Worm (Caenorhabditis elegans): Measurements from ENCODE around the gene ser-1.
A peak's percentile ranks its signal among the peaks of the same experiment; 100 is the strongest.

The ser-1 gene

ce11 chrX:16558776-16559175 is 20.8 kb upstream of the ser-1 start (continued):
- no peak for TF ChIP-seq akir-1 (GFP tag; optimal IDR thresholded peaks at IDR 0.05)
- TF ChIP-seq bed-2 (GFP tag; IDR thresholded peaks at IDR 0.05), result no peak
- no peak for TF ChIP-seq F57C9.4 (tag; optimal IDR thresholded peaks at IDR 0.05)
- TF ChIP-seq zfh-2 (GFP tag; conservative IDR thresholded peaks at IDR 0.05), result no peak
- TF ChIP-seq hrde-1 (tag; optimal IDR thresholded peaks at IDR 0.05; ENCODE audit: borderline replicate concordance), result no peak
- TF ChIP-seq bed-1 (GFP tag; IDR thresholded peaks at IDR 0.05), result no peak
- TF ChIP-seq xnd-1 (tag; optimal IDR thresholded peaks at IDR 0.05), result no peak
- peak; percentile 36 for TF ChIP-seq hlh-12 (tag; optimal IDR thresholded peaks at IDR 0.05)
- TF ChIP-seq lin-54 (GFP tag; optimal IDR thresholded peaks at IDR 0.05), result no peak
- peak; percentile 11 for TF ChIP-seq ztf-26 (tag; optimal IDR thresholded peaks at IDR 0.05)
- no peak for TF ChIP-seq attf-5 (GFP tag; optimal IDR thresholded peaks at IDR 0.05)
- 0 out of 2 replicates have a peak, but pooled peaks have one; percentile 26 for TF ChIP-seq hsf-1 (GFP tag; IDR thresholded peaks at IDR 0.05)
- peak; percentile 38 for TF ChIP-seq lin-40 (tag; optimal IDR thresholded peaks at IDR 0.05)
- peak; percentile 95 for TF ChIP-seq tbp1 (GFP tag; optimal IDR thresholded peaks at IDR 0.05)
- TF ChIP-seq nhr-120 (GFP tag; IDR thresholded peaks at IDR 0.05), result no peak
- no peak for TF ChIP-seq egl-44 (GFP tag; IDR thresholded peaks at IDR 0.05)
- no peak for TF ChIP-seq ekl-4 (GFP tag; IDR thresholded peaks at IDR 0.05)
- no peak for TF ChIP-seq ztf-22 (GFP tag; optimal IDR thresholded peaks at IDR 0.05)
- peak in 1 of 2 experiments; percentile 43 for TF ChIP-seq let-607 (tag; optimal IDR thresholded peaks at IDR 0.05)
- TF ChIP-seq nfya-2 (GFP tag; IDR thresholded peaks at IDR 0.05), result no peak
- TF ChIP-seq ceh-79 (tag; optimal IDR thresholded peaks at IDR 0.05), result no peak
- no peak for TF ChIP-seq nfya-1 (tag; optimal IDR thresholded peaks at IDR 0.05; ENCODE audit: borderline replicate concordance, insufficient read depth)
- TF ChIP-seq ztf-18 (tag; optimal IDR thresholded peaks at IDR 0.05), result peak; percentile 41
- peak; percentile 75 for TF ChIP-seq snpc-1.1 (tag; optimal IDR thresholded peaks at IDR 0.05; ENCODE audit: insufficient read depth)
- TF ChIP-seq F22D6.2 (tag; optimal IDR thresholded peaks at IDR 0.05), result no peak
- TF ChIP-seq K11D2.4 (GFP tag; IDR thresholded peaks at IDR 0.05), result no peak
- peak; percentile 66 for TF ChIP-seq nfyb-1 (GFP tag; IDR thresholded peaks at IDR 0.05)
- TF ChIP-seq snpc-4 (GFP tag; optimal IDR thresholded peaks at IDR 0.05), result peak; percentile 60
- TF ChIP-seq snpc-4 (tag; optimal IDR thresholded peaks at IDR 0.05), result peak in 3 of 4 experiments; percentile 68 to 87 (median 74)
- TF ChIP-seq tlf-1 (GFP tag; optimal IDR thresholded peaks at IDR 0.05), result no peak
- TF ChIP-seq sptf-2 (GFP tag; optimal IDR thresholded peaks at IDR 0.05), result no peak
- no peak for TF ChIP-seq nhr-179 (tag; optimal IDR thresholded peaks at IDR 0.05)
- TF ChIP-seq F39B2.1 (GFP tag; IDR thresholded peaks at IDR 0.05), result no peak
- TF ChIP-seq T26A5.8 (tag; optimal IDR thresholded peaks at IDR 0.05), result no peak
- TF ChIP-seq madf-3 (GFP tag; IDR thresholded peaks at IDR 0.05), result no peak
- TF ChIP-seq rcor-1 (GFP tag; IDR thresholded peaks at IDR 0.05), result peak; percentile 28; the same call in 1 of the 2 replicates
- no peak for TF ChIP-seq Y53G8AR.9 (GFP tag; conservative IDR thresholded peaks at IDR 0.05)
- TF ChIP-seq cebp-2 (GFP tag; IDR thresholded peaks at IDR 0.05), result no peak
- no peak for TF ChIP-seq hlh-26 (GFP tag; conservative IDR thresholded peaks at IDR 0.05)
- TF ChIP-seq B0019.2 (GFP tag; conservative IDR thresholded peaks at IDR 0.05), result no peak
- peak in 1 of 3 experiments; percentile 21 for TF ChIP-seq lin-35 (GFP tag; optimal IDR thresholded peaks at IDR 0.05)

Measured in whole organism, young adult.